Fruit fly (Drosophila melanogaster) whole organism, adult: ENCODE measurements around the gene Obp93a.
A peak's percentile ranks its signal among the peaks of the same experiment; 100 is the strongest.

Experiments used
- CG11617 ChIP-seq: fragments of 200-800 bp; sonication (Bioruptor generic); optimal IDR thresholded peaks from 2 replicates; lab custom pipeline; 2017; ENCODE audit warnings: mild to moderate bottlenecking, missing biosample characterization, missing genetic modification reagents, missing genetic modification characterization
- CG12768 ChIP-seq: fragments of 200-800 bp; sonication (Bioruptor generic); optimal IDR thresholded peaks from 2 replicates; lab custom pipeline; 2017; ENCODE audit warnings: missing biosample characterization, missing genetic modification characterization, mild to moderate bottlenecking, moderate library complexity, missing genetic modification reagents
- CG14711 ChIP-seq: fragments of 200-800 bp; sonication (Bioruptor generic); optimal IDR thresholded peaks from 2 replicates; lab custom pipeline; 2018; ENCODE audit warnings: missing biosample characterization, mild to moderate bottlenecking, missing genetic modification characterization, moderate library complexity
- CG1620 ChIP-seq: fragments of 200-800 bp; sonication (Bioruptor generic); optimal IDR thresholded peaks from 2 replicates; lab custom pipeline; 2016; ENCODE audit warnings: missing biosample characterization, missing genetic modification characterization
- CG33017 ChIP-seq: fragments of 200-800 bp; sonication (Bioruptor generic); optimal IDR thresholded peaks from 2 replicates; lab custom pipeline; 2018; ENCODE audit warnings: missing biosample characterization, mild to moderate bottlenecking, missing genetic modification characterization, moderate library complexity
- Crg-1 ChIP-seq: fragments of 200-800 bp; sonication (Bioruptor generic); optimal IDR thresholded peaks from 2 replicates; lab custom pipeline; 2016; ENCODE audit warnings: missing biosample characterization, missing genetic modification characterization
- Hr96 ChIP-seq: fragments of 200-800 bp; sonication (Bioruptor generic); optimal IDR thresholded peaks from 2 replicates; lab custom pipeline; 2016; ENCODE audit warnings: missing biosample characterization, missing genetic modification characterization
- Mnt ChIP-seq: fragments of 200-800 bp; sonication (Bioruptor generic); optimal IDR thresholded peaks from 2 replicates; lab custom pipeline; 2016; ENCODE audit warnings: missing biosample characterization, mild to moderate bottlenecking, missing genetic modification characterization
- cnc ChIP-seq, 2 experiments: fragments of >200 bp; optimal IDR thresholded peaks; 2 replicates each; lab custom pipeline; 2017
- kay ChIP-seq: fragments of 200-800 bp; sonication (Bioruptor generic); peaks from one replicate; lab custom pipeline; 2016; ENCODE audit warnings: missing biosample characterization, missing genetic modification characterization, borderline replicate concordance
- tj ChIP-seq: fragments of 200-800 bp; sonication (Bioruptor generic); optimal IDR thresholded peaks from 3 replicates; lab custom pipeline; 2017; ENCODE audit warnings: missing biosample characterization, mild to moderate bottlenecking, missing genetic modification characterization, moderate library complexity
- toe ChIP-seq: fragments of 200-800 bp; sonication (Bioruptor generic); optimal IDR thresholded peaks from 2 replicates; lab custom pipeline; 2016; ENCODE audit warnings: missing biosample characterization, missing genetic modification characterization

DNA sequence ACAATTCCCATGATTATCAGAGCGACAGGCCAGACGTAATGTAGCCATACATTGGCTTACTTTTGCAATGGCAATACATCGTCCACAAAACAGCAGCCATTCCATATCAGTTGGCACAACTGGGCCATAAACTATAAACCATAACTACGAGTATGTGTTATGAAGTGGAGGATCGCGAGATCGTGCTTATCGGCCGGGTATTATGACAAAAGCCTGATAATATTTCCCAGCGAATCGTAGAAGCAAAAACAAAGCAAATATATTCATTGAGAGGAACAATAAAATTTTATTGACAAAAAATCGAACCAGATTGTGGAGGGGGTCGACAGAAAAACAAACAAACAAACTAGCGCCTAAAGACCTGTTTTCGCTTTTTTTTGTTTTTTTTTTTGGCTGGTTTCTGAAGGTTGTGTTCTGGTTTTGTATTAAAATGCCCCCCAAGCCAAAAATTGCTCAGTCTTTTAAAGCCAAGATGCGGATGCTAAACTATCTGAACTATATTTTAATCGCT lies 33.9 kb upstream of the Obp93a start, which contains the start of gene CG5810:
- TF ChIP-seq CG12768 (GFP tag; lab: Kevin White, UChicago) (no peak), tj (GFP tag; lab: Kevin White, UChicago) (no peak), CG33017 (tag; lab: Kevin White, UChicago) (no peak), CG11617 (GFP tag; lab: Kevin White, UChicago) (no peak), Crg-1 (GFP tag; lab: Kevin White, UChicago) (no peak), cnc (optimal IDR thresholded peaks at IDR 0.05; lab: Kevin White, UChicago) (no peak), toe (GFP tag; lab: Kevin White, UChicago) (no peak), CG14711 (tag; lab: Kevin White, UChicago) (no peak), kay (GFP tag; lab: Kevin White, UChicago) (peak; percentile 69), CG1620 (GFP tag; lab: Kevin White, UChicago) (no peak), Mnt (GFP tag; lab: Kevin White, UChicago) (no peak), Hr96 (GFP tag; lab: Kevin White, UChicago) (no peak)
